Worm (Caenorhabditis elegans) whole organism, L4/young adult: Measurements from ENCODE around the gene slcr-46.2.

Experiments used
- W03F9.2 ChIP-seq: fragments of 150-350 bp; optimal IDR thresholded peaks from 2 replicates; lab custom pipeline; 2014; ENCODE audit warnings: missing biosample characterization, missing genetic modification characterization
- dao-5 ChIP-seq: sonication (generic microtip); optimal IDR thresholded peaks from 2 replicates; lab custom pipeline; 2016; ENCODE audit warnings: missing genotype, missing genetic modification characterization, moderate library complexity, missing compliant biosample characterization
- him-1 ChIP-seq: sonication (generic microtip); optimal IDR thresholded peaks from 2 replicates; lab custom pipeline; 2016; ENCODE audit warnings: missing genotype, missing genetic modification reagents, missing genetic modification characterization, missing compliant biosample characterization

DNA sequence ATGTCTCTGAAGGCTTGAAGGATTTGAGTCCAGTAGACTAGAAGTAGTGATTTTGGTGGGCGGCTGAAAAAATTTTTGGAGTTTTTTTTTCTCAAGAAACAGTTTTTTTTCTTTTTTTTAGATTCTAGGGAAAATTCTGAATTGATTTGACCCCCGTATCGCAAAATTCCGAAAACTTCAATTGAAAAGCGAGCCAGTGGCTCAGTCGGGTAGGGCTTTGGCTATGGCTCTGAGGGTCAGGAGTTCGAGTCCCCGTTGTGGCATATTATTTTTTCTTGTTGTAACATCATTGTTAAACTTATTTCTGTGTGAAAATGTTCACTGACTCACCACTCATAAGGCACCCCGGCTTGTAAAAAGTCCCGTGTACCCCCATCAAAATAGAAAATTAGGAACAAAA, 8.5 kb upstream of the slcr-46.2 start:
- TF ChIP-seq him-1 (tag; lab: Kevin White, UChicago) (no peak), dao-5 (tag; lab: Kevin White, UChicago) (no peak), W03F9.2 (tag; lab: Kevin White, UChicago) (no peak)
